Fruit fly (Drosophila melanogaster) whole organism, wandering third instar larva: ENCODE results near the gene Rint1.

ENCODE experiments used
- Dfd ChIP-seq: fragments of >200 bp; optimal IDR thresholded peaks from 2 replicates; lab custom pipeline; 2017; ENCODE audit warnings: missing biosample characterization, missing genetic modification characterization
- HLH106 ChIP-seq: fragments of 200-800 bp; optimal IDR thresholded peaks from 3 replicates; lab custom pipeline; 2019; ENCODE audit warnings: missing biosample characterization, mild to moderate bottlenecking, missing genetic modification characterization, moderate library complexity
- Hr83 ChIP-seq: fragments of 200-300 bp; sonication (Bioruptor generic); optimal IDR thresholded peaks from 2 replicates; lab custom pipeline; 2016; ENCODE audit warnings: missing biosample characterization, mild to moderate bottlenecking, missing genetic modification characterization, moderate library complexity; ENCODE audit not compliant: poor library complexity, severe bottlenecking
- Sp1 ChIP-seq: fragments of 200-800 bp; sonication (Bioruptor generic); optimal IDR thresholded peaks from 3 replicates; lab custom pipeline; 2019; ENCODE audit warnings: missing biosample characterization, mild to moderate bottlenecking, missing genetic modification characterization, moderate library complexity
- Vsx2 ChIP-seq: fragments of 200-300, 225-300 bp; sonication (Bioruptor generic); optimal IDR thresholded peaks from 2 replicates; lab custom pipeline; 2018; ENCODE audit warnings: missing biosample characterization, missing genetic modification characterization; ENCODE audit not compliant: partially characterized antibody
- dl ChIP-seq, 2 experiments: fragments of 175-275, 200-275 bp in 1 of 2; fragments of 200-275 bp in 1 of 2; sonication (Bioruptor generic); optimal IDR thresholded peaks; lab custom pipeline; 2018; ENCODE audit warnings: mild to moderate bottlenecking in 2 of 2, missing biosample characterization in 2 of 2, missing genetic modification characterization in 2 of 2, moderate library complexity in 2 of 2; ENCODE audit not compliant: partially characterized antibody in 2 of 2, insufficient read depth in 1 of 2
- fru ChIP-seq: fragments of 200-800 bp; sonication (Bioruptor generic); optimal IDR thresholded peaks from 3 replicates; lab custom pipeline; 2016; ENCODE audit warnings: missing biosample characterization, mild to moderate bottlenecking, missing genetic modification characterization
- h ChIP-seq: fragments of 200-800 bp; sonication (Bioruptor generic); optimal IDR thresholded peaks from 3 replicates; lab custom pipeline; 2016; ENCODE audit warnings: missing biosample characterization, mild to moderate bottlenecking, missing genetic modification characterization
- psq ChIP-seq: fragments of 200-800 bp; sonication (Bioruptor generic); optimal IDR thresholded peaks from 3 replicates; lab custom pipeline; 2017; ENCODE audit warnings: missing biosample characterization, mild to moderate bottlenecking, missing genetic modification characterization, moderate library complexity
- rgr ChIP-seq: fragments of 200-800 bp; sonication (Bioruptor generic); optimal IDR thresholded peaks from 3 replicates; lab custom pipeline; 2016; ENCODE audit warnings: missing biosample characterization, mild to moderate bottlenecking, missing genetic modification characterization
- sage ChIP-seq: fragments of 200-800 bp; sonication (Bioruptor generic); optimal IDR thresholded peaks from 2 replicates; lab custom pipeline; 2016; ENCODE audit warnings: missing biosample characterization, mild to moderate bottlenecking, missing genetic modification characterization
- usp ChIP-seq: fragments of >200 bp; optimal IDR thresholded peaks from 2 replicates; lab custom pipeline; 2017; ENCODE audit warnings: missing biosample characterization, missing genetic modification characterization
- woc ChIP-seq: sonication (Bioruptor generic); optimal IDR thresholded peaks from 2 replicates; lab custom pipeline; 2016; ENCODE audit warnings: missing biosample characterization, mild to moderate bottlenecking, missing genetic modification characterization

DNA sequence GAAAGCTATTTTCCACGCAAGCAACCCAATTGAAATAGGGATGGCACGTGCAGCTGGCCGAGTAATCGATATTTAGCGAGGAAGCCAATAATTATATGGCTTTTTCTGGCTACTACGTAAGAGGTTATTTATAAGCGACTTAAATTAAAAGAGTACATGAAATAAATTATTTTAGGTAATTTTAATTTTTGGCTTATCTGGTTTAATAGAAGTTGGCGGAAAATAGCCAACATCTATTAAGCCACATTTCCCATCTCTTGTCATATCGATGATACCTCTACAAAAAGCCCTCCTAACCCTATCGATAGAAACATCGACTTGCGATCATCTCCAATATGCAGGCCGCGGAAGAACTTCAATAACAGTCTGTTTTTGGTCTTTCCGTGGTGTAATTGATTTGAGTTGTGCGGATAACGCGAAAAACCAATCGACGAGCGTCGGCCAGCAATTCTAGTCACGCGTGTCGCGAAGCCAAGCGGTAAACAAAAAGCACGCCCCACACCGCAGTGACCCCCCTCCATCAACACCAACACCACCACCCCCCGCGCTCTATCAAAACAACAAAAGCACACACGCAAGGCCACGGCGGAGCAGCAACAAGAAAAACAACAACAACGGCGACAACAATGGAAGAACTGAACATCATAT, 24.7 kb downstream of the Rint1 start, which contains the start of the genes Srp19 and qm:
- TF ChIP-seq psq (GFP tag; lab: Kevin White, UChicago) (no peak), woc (peak; percentile 82), rgr (GFP tag; lab: Kevin White, UChicago) (peak; percentile 23), h (GFP tag; lab: Kevin White, UChicago) (peak; percentile 69), Vsx2 (GFP tag; lab: Kevin White, UChicago) (no peak), Sp1 (GFP tag; lab: Kevin White, UChicago) (peak; percentile 55), HLH106 (tag; lab: Kevin White, UChicago) (peak; percentile 24), Dfd (GFP tag; lab: Kevin White, UChicago) (no peak), Hr83 (GFP tag; lab: Kevin White, UChicago) (no peak), fru (GFP tag; lab: Kevin White, UChicago) (peak; percentile 63), dl (GFP tag; optimal IDR thresholded peaks at IDR 0.05; lab: Kevin White, UChicago; ENCODE audit: insufficient read depth in 1 of 2, partially characterized antibody in 2 of 2) (no peak), sage (GFP tag; lab: Kevin White, UChicago) (no peak), usp (no peak)
